Worm (Caenorhabditis elegans) whole organism, midembryonic: ENCODE results near the gene F40G9.15.

Experiments
- cog-1 ChIP-seq: sonication (generic microtip); optimal IDR thresholded peaks from 2 replicates; lab custom pipeline; 2016; ENCODE audit warnings: missing genetic modification characterization, missing compliant biosample characterization
- flt-1 ChIP-seq: fragments of 200-800 bp; sonication (Bioruptor generic); IDR thresholded peaks from 2 replicates; pipeline ENCODE4 v1.3.6; 2022; ENCODE audit warnings: missing genetic modification characterization, missing compliant biosample characterization
- klf-2 ChIP-seq: fragments of 200-800 bp; sonication (Bioruptor generic); conservative IDR thresholded peaks from 2 replicates; pipeline ENCODE4 v1.3.6; 2022; ENCODE audit warnings: missing genetic modification reagents, missing genetic modification characterization, missing compliant biosample characterization
- ref-1 ChIP-seq: fragments of 200-800 bp; sonication (Bioruptor generic); conservative IDR thresholded peaks from 2 replicates; pipeline ENCODE4 v1.3.6; 2022; ENCODE audit warnings: missing genetic modification reagents, missing genetic modification characterization, missing compliant biosample characterization
- tab-1 ChIP-seq: fragments of 200-800 bp; sonication (Bioruptor generic); IDR thresholded peaks from 2 replicates; pipeline ENCODE4 v1.3.6; 2022; ENCODE audit warnings: missing genetic modification characterization, missing compliant biosample characterization
- ztf-23 ChIP-seq: fragments of 200-800 bp; sonication (Bioruptor generic); IDR thresholded peaks from 2 replicates; pipeline ENCODE4 v1.3.6; 2022; ENCODE audit warnings: missing genetic modification reagents, missing genetic modification characterization, missing compliant biosample characterization
- ztf-29 ChIP-seq: fragments of 200-800 bp; sonication (Bioruptor generic); IDR thresholded peaks from 2 replicates; pipeline ENCODE4 v1.3.6; 2022; ENCODE audit warnings: missing genetic modification reagents, missing genetic modification characterization, missing compliant biosample characterization

DNA sequence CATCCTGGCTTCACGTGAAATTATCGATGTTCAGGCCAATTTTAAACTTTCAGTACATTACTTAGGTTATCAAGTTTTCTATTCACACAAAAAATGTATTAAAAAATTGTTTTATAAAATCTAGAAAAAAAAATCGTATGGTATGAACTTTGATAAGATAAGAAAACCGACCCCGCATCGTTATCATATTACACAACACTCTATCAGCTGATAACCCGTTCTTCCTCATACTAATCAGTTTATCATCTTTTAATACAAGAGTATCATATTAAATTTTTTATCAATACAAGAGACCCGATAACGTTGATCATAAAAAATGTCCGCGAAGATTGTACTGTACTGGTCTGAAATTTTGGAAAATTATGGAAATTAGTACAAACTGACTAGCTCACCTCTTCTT, 28.0 kb upstream of the F40G9.15 start:
- TF ChIP-seq ztf-23 (no peak), ref-1 (GFP tag; lab: Robert Waterston, UW) (no peak), cog-1 (tag; lab: Kevin White, UChicago) (no peak), flt-1 (GFP tag; lab: Robert Waterston, UW) (no peak), tab-1 (GFP tag; lab: Robert Waterston, UW) (no peak), klf-2 (GFP tag; lab: Robert Waterston, UW) (no peak), ztf-29 (GFP tag; lab: Robert Waterston, UW) (no peak)
